Worm (Caenorhabditis elegans): ENCODE measurements around the gene R10D12.13.

The R10D12.13 gene

DNA sequence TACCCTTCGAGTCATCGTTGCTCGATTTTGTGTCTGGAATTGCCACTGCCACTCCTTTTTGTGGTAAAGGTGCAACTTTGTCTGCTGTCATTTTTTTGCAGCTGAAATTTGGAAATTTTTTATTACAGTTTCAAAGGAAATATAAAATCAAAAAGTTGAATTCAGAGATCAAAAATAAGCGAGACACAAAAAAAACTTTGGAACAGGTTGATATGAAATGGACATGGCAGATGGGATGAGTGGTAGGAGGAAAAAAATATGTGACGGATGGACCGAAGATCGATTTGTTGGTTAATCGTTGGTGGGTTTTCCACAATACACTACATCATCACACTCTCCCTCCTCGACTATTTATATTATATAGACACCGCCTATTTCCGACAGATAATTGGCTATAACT, 27.7 kb upstream of the R10D12.13 start, which contains the start of gene R10D12.1:
TSS of gene R10D12.1 (minus strand) at position 101 of the 400 bp plus-strand sequence.
- TF ChIP-seq M03D4.4 (tag; optimal IDR thresholded peaks at IDR 0.05) (no peak), ztf-11 (tag; optimal IDR thresholded peaks at IDR 0.05) (no peak), zip-8 (tag; optimal IDR thresholded peaks at IDR 0.05) (no peak), nhr-76 (tag; optimal IDR thresholded peaks at IDR 0.05) (no peak), ces-1 (GFP tag; optimal IDR thresholded peaks at IDR 0.05) (no peak), ceh-83 (GFP tag; optimal IDR thresholded peaks at IDR 0.05) (no peak), unc-39 (tag; optimal IDR thresholded peaks at IDR 0.05) (no peak), drap-1 (GFP tag; optimal IDR thresholded peaks at IDR 0.05) (no peak), lsy-2 (tag; optimal IDR thresholded peaks at IDR 0.05) (no peak), blmp-1 (tag; optimal IDR thresholded peaks at IDR 0.05) (no peak), sem-2 (GFP tag; optimal IDR thresholded peaks at IDR 0.05) (no peak)

DNA sequence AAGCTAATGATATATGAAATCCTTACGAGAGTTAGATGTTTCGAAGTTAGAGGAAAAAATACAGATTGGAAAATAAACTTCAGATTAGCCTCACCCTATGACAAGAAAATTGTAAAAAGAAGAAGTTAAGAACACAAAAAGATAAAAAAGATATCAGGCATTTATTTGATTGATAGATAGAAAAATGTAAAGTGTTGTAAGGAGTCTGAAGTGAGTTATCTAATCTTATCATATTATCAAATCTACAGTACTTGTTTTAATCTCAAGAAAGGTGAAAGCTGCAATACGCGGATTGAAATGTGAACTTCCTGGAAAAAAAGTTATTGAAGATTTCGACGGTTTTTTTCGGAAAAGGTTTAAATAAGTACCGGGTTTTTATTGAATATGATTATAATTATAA, 26.8 kb upstream of the R10D12.13 start:
- TF ChIP-seq mls-2 (tag; optimal IDR thresholded peaks at IDR 0.05) (no peak), elt-3 (tag; optimal IDR thresholded peaks at IDR 0.05) (peak; percentile 31)

DNA sequence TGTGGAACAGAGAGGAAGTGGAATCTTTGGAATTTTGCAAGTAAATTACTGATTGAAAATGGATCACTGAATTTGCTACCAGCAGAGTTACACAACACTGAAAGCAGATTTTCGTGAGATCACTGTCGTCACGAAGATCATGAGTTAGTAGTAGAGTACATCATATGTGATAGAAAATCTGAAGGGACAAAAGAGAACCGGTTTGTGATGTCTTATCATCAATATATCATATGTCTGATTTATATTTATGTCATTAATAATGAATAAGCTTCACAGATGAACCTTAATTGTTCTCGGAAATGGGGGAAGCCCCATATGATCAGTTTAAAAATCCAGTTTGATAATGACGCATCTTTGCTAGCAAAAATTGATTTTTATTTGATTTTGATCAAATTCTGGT, 26.2 kb upstream of the R10D12.13 start:
- TF ChIP-seq lin-13 (tag; optimal IDR thresholded peaks at IDR 0.05) (no peak), mab-5 (tag; optimal IDR thresholded peaks at IDR 0.05) (no peak), nhr-2 (tag; optimal IDR thresholded peaks at IDR 0.05) (no peak), nhr-12 (tag; optimal IDR thresholded peaks at IDR 0.05) (no peak), elt-1 (tag; optimal IDR thresholded peaks at IDR 0.05; ENCODE audit: borderline replicate concordance, insufficient read depth) (no peak), ztf-11 (tag; optimal IDR thresholded peaks at IDR 0.05) (no peak), pha-4 (tag; optimal IDR thresholded peaks at IDR 0.05) (no peak), lin-32 (GFP tag; optimal IDR thresholded peaks at IDR 0.05) (no peak), snpc-4 (tag; optimal IDR thresholded peaks at IDR 0.05) (no peak), ham-2 (GFP tag; optimal IDR thresholded peaks at IDR 0.05) (no peak), ceh-43 (GFP tag; optimal IDR thresholded peaks at IDR 0.05) (no peak), unc-62 (GFP tag; optimal IDR thresholded peaks at IDR 0.05) (no peak), cnd-1 (tag; optimal IDR thresholded peaks at IDR 0.05) (no peak), nhr-28 (tag; optimal IDR thresholded peaks at IDR 0.05) (no peak), zip-8 (tag; optimal IDR thresholded peaks at IDR 0.05) (no peak), drap-1 (GFP tag; optimal IDR thresholded peaks at IDR 0.05) (no peak)

DNA sequence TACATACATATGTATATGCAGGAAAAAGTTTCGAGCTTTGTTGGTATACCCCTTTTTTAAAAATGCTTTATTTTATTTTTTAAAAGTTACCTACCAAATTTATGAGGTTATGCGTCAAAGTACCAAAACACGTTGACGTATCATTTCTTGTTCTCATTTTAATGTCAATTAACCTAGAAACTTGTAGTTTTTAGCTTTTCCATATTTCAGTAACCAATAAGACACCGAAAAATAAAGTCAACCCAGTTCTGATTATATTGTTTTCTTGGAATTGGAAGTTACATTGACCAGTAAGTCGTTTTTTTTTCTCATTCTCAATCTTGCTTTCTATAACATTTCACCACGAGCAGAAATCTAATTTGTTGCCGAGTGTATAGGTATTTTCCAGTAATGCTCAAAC, 25.4 kb upstream of the R10D12.13 start, which contains the start of gene srw-145:
TSS of gene srw-145 (plus strand) at position 301 of the 400 bp plus-strand sequence.
- TF ChIP-seq elt-3 (tag; optimal IDR thresholded peaks at IDR 0.05) (no peak), blmp-1 (tag; optimal IDR thresholded peaks at IDR 0.05) (no peak), ceh-43 (GFP tag; optimal IDR thresholded peaks at IDR 0.05) (no peak), unc-39 (tag; optimal IDR thresholded peaks at IDR 0.05) (no peak)

DNA sequence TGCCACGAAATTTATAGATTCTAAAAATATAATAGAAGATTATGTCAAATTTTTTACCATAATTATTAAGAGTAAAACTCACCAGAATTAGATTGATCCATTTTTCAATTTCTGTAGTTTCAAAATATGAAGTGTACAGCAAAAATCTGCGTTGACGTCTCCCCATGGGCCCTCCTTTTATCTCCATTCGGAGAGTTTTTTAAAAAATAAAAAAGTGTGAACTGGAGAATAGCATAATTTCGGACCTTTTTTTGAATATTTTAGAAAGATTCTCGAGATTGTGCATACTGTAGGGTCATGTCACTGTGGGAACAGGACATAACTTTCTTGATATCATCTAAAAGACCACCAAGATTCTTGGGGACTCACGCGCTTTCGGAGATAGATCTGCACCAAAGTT, 20.1 kb upstream of the R10D12.13 start, which contains the start of gene dpr-1:
TSS of gene dpr-1 (minus strand) at position 101 of the 400 bp plus-strand sequence.
- no peak for TF ChIP-seq mab-5 (tag; optimal IDR thresholded peaks at IDR 0.05)
- no peak for TF ChIP-seq blmp-1 (tag; optimal IDR thresholded peaks at IDR 0.05)
- TF ChIP-seq elt-3 (tag; optimal IDR thresholded peaks at IDR 0.05): no peak
- TF ChIP-seq drap-1 (GFP tag; optimal IDR thresholded peaks at IDR 0.05): no peak
- TF ChIP-seq pha-4 (tag; optimal IDR thresholded peaks at IDR 0.05): no peak
- TF ChIP-seq M03D4.4 (tag; optimal IDR thresholded peaks at IDR 0.05): no peak
- TF ChIP-seq tbx-8 (GFP tag; optimal IDR thresholded peaks at IDR 0.05): no peak
- TF ChIP-seq bed-3 (GFP tag; optimal IDR thresholded peaks at IDR 0.05): no peak
- no peak for TF ChIP-seq lin-13 (tag; optimal IDR thresholded peaks at IDR 0.05)
- TF ChIP-seq nhr-2 (tag; optimal IDR thresholded peaks at IDR 0.05): no peak
- TF ChIP-seq nhr-237 (tag; optimal IDR thresholded peaks at IDR 0.05): no peak
- TF ChIP-seq lsy-2 (tag; optimal IDR thresholded peaks at IDR 0.05): no peak
- no peak for TF ChIP-seq mep-1 (tag; optimal IDR thresholded peaks at IDR 0.05)
- no peak for TF ChIP-seq nhr-28 (tag; optimal IDR thresholded peaks at IDR 0.05)
- no peak for TF ChIP-seq ceh-39 (tag; optimal IDR thresholded peaks at IDR 0.05)
- TF ChIP-seq ham-2 (GFP tag; optimal IDR thresholded peaks at IDR 0.05): no peak
- no peak for TF ChIP-seq sptf-1 (tag; optimal IDR thresholded peaks at IDR 0.05)
- no peak for TF ChIP-seq sem-2 (GFP tag; optimal IDR thresholded peaks at IDR 0.05)
- TF ChIP-seq mls-2 (tag; optimal IDR thresholded peaks at IDR 0.05): no peak
- TF ChIP-seq cnd-1 (tag; optimal IDR thresholded peaks at IDR 0.05): no peak

Measured in whole organism, mixed stage, embryonic.